Fruit fly (Drosophila melanogaster) whole organism, adult: ENCODE results near the gene His3.3A.

Experiments
- CG11617 ChIP-seq: fragments of 200-800 bp; sonication (Bioruptor generic); optimal IDR thresholded peaks from 2 replicates; lab custom pipeline; 2017; ENCODE audit warnings: mild to moderate bottlenecking, missing biosample characterization, missing genetic modification reagents, missing genetic modification characterization
- CG12768 ChIP-seq: fragments of 200-800 bp; sonication (Bioruptor generic); optimal IDR thresholded peaks from 2 replicates; lab custom pipeline; 2017; ENCODE audit warnings: missing biosample characterization, missing genetic modification characterization, mild to moderate bottlenecking, moderate library complexity, missing genetic modification reagents
- CG14711 ChIP-seq: fragments of 200-800 bp; sonication (Bioruptor generic); optimal IDR thresholded peaks from 2 replicates; lab custom pipeline; 2018; ENCODE audit warnings: missing biosample characterization, mild to moderate bottlenecking, missing genetic modification characterization, moderate library complexity
- CG1620 ChIP-seq: fragments of 200-800 bp; sonication (Bioruptor generic); optimal IDR thresholded peaks from 2 replicates; lab custom pipeline; 2016; ENCODE audit warnings: missing biosample characterization, missing genetic modification characterization
- CG33017 ChIP-seq: fragments of 200-800 bp; sonication (Bioruptor generic); optimal IDR thresholded peaks from 2 replicates; lab custom pipeline; 2018; ENCODE audit warnings: missing biosample characterization, mild to moderate bottlenecking, missing genetic modification characterization, moderate library complexity
- CG5204 ChIP-seq: fragments of 200-800 bp; sonication (Bioruptor generic); optimal IDR thresholded peaks from 2 replicates; lab custom pipeline; 2016; ENCODE audit warnings: missing biosample characterization, missing genetic modification characterization
- CG7045 ChIP-seq: fragments of 200-800 bp; sonication (Bioruptor generic); optimal IDR thresholded peaks from 2 replicates; lab custom pipeline; 2017; ENCODE audit warnings: missing biosample characterization, mild to moderate bottlenecking, missing genetic modification characterization
- CG7101 ChIP-seq: fragments of 200-800 bp; sonication (Bioruptor generic); optimal IDR thresholded peaks from 2 replicates; lab custom pipeline; 2018; ENCODE audit warnings: missing biosample characterization, mild to moderate bottlenecking, missing genetic modification characterization, moderate library complexity
- Clk ChIP-seq: fragments of 200-800 bp; sonication (Bioruptor generic); optimal IDR thresholded peaks from 2 replicates; lab custom pipeline; 2017; ENCODE audit warnings: missing biosample characterization, missing genetic modification characterization
- Crg-1 ChIP-seq: fragments of 200-800 bp; sonication (Bioruptor generic); optimal IDR thresholded peaks from 2 replicates; lab custom pipeline; 2016; ENCODE audit warnings: missing biosample characterization, missing genetic modification characterization
- Hr96 ChIP-seq: fragments of 200-800 bp; sonication (Bioruptor generic); optimal IDR thresholded peaks from 2 replicates; lab custom pipeline; 2016; ENCODE audit warnings: missing biosample characterization, missing genetic modification characterization
- Mnt ChIP-seq: fragments of 200-800 bp; sonication (Bioruptor generic); optimal IDR thresholded peaks from 2 replicates; lab custom pipeline; 2016; ENCODE audit warnings: missing biosample characterization, mild to moderate bottlenecking, missing genetic modification characterization
- bab1 ChIP-seq: fragments of 200-800 bp; sonication (Bioruptor generic); optimal IDR thresholded peaks from 3 replicates; lab custom pipeline; 2019; ENCODE audit warnings: missing biosample characterization, mild to moderate bottlenecking, missing genetic modification characterization, moderate library complexity
- cic ChIP-seq: fragments of 200-800 bp; sonication (Bioruptor generic); optimal IDR thresholded peaks from 2 replicates; lab custom pipeline; 2017; ENCODE audit warnings: missing biosample characterization, mild to moderate bottlenecking, missing genetic modification characterization, moderate library complexity
- cnc ChIP-seq, 2 experiments: fragments of >200 bp; optimal IDR thresholded peaks; 2 replicates each; lab custom pipeline; 2017
- kay ChIP-seq: fragments of 200-800 bp; sonication (Bioruptor generic); peaks from one replicate; lab custom pipeline; 2016; ENCODE audit warnings: missing biosample characterization, missing genetic modification characterization, borderline replicate concordance
- ovo ChIP-seq: fragments of 200-800 bp; sonication (Bioruptor generic); optimal IDR thresholded peaks from 2 replicates; lab custom pipeline; 2016; ENCODE audit warnings: missing biosample characterization, missing genetic modification characterization
- pad ChIP-seq: fragments of 200-800 bp; sonication (Bioruptor generic); optimal IDR thresholded peaks from 3 replicates; lab custom pipeline; 2017; ENCODE audit warnings: missing biosample characterization, missing genetic modification characterization, mild to moderate bottlenecking, moderate library complexity, missing genetic modification reagents
- tj ChIP-seq: fragments of 200-800 bp; sonication (Bioruptor generic); optimal IDR thresholded peaks from 3 replicates; lab custom pipeline; 2017; ENCODE audit warnings: missing biosample characterization, mild to moderate bottlenecking, missing genetic modification characterization, moderate library complexity
- toe ChIP-seq: fragments of 200-800 bp; sonication (Bioruptor generic); optimal IDR thresholded peaks from 2 replicates; lab custom pipeline; 2016; ENCODE audit warnings: missing biosample characterization, missing genetic modification characterization

Gene His3.3A

DNA sequence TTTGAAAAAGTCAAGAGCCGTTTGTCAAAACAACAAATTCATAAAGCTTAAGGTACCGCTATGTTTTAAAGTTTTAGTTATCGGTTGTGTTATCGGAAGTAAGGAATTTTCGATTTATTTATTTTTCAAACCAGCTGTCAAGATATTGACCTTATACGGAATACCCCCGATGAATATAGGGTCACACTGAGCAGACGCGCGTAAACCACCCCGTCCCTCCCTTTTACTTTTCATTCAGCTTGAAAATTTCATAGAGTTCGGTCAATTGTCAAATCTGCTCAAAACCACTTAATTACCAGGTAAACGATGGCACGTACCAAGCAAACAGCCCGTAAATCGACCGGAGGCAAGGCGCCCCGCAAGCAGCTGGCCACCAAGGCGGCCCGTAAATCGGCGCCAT lies at the start of gene His3.3A, which contains the start of gene CG14036:
TSS of gene His3.3A (plus strand) at position 106 of the 400 bp plus-strand sequence.
TSS of gene CG14036 (minus strand) at position 64 of the 400 bp plus-strand sequence.
- TF ChIP-seq CG11617 (GFP tag; lab: Kevin White, UChicago) (no peak), CG7101 (peak; percentile 28), kay (GFP tag; lab: Kevin White, UChicago) (no peak), cnc (optimal IDR thresholded peaks at IDR 0.05; lab: Kevin White, UChicago) (no peak), Crg-1 (GFP tag; lab: Kevin White, UChicago) (peak; percentile 35), Hr96 (GFP tag; lab: Kevin White, UChicago) (no peak), bab1 (GFP tag; lab: Kevin White, UChicago) (peak; percentile 40), CG7045 (GFP tag; lab: Kevin White, UChicago) (no peak), ovo (GFP tag; lab: Kevin White, UChicago) (peak; percentile 82), Clk (no peak), CG33017 (no peak), CG12768 (GFP tag; lab: Kevin White, UChicago) (no peak), CG14711 (tag; lab: Kevin White, UChicago) (peak; percentile 2), toe (GFP tag; lab: Kevin White, UChicago) (no peak), CG1620 (GFP tag; lab: Kevin White, UChicago) (peak; percentile 40), Mnt (GFP tag; lab: Kevin White, UChicago) (peak; percentile 10), cic (peak; percentile 59), CG5204 (GFP tag; lab: Kevin White, UChicago) (no peak), pad (GFP tag; lab: Kevin White, UChicago) (peak; percentile 4), tj (GFP tag; lab: Kevin White, UChicago) (no peak)

DNA sequence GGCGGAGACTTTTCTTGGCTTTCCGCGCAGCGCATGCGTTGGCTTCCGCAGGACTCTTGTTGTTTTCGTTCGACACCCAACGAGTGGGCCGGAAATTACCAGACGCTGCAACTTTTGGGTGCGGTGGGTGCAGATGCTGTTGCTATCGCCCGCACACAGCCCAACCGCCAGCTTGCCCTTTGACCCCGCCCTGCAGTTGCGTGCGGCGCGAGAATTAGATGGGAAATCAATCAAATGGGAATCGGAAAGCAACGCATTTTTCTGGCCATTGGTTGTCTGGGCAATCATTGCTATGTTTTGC lies 49.4 kb upstream of the His3.3A start:
- no peak for TF ChIP-seq cnc (optimal IDR thresholded peaks at IDR 0.05; lab: Kevin White, UChicago)
- TF ChIP-seq toe (GFP tag; lab: Kevin White, UChicago) = no peak
- TF ChIP-seq CG5204 (GFP tag; lab: Kevin White, UChicago) = no peak
- no peak for TF ChIP-seq pad (GFP tag; lab: Kevin White, UChicago)
- TF ChIP-seq Hr96 (GFP tag; lab: Kevin White, UChicago) = no peak
- no peak for TF ChIP-seq CG14711 (tag; lab: Kevin White, UChicago)
- TF ChIP-seq kay (GFP tag; lab: Kevin White, UChicago) = no peak
- TF ChIP-seq Clk = no peak
- TF ChIP-seq CG1620 (GFP tag; lab: Kevin White, UChicago) = no peak
- TF ChIP-seq Mnt (GFP tag; lab: Kevin White, UChicago) = no peak
- TF ChIP-seq CG12768 (GFP tag; lab: Kevin White, UChicago) = no peak
- no peak for TF ChIP-seq Crg-1 (GFP tag; lab: Kevin White, UChicago)
- TF ChIP-seq CG33017 = no peak

DNA sequence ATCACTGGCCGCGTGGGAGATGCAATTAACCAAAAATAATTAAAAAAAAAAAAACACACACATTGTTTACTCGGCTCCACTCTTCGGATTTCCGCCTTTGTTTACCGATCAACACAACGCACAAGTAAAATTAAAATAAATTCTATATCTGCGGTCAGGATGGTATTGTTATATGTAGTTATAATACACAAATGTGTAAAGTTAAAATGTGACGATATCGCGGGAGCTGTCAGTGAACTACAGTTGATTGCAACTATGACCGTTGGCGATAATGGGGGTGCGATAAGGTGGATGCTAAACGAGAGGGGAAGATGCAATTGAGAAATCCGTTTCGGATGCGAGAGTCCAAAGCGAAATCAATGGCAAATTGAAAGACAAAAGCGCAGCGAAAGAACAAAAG lies 48.5 kb upstream of the His3.3A start:
- TF ChIP-seq ovo (GFP tag; lab: Kevin White, UChicago) = peak; percentile 42
- no peak for TF ChIP-seq CG5204 (GFP tag; lab: Kevin White, UChicago)

DNA sequence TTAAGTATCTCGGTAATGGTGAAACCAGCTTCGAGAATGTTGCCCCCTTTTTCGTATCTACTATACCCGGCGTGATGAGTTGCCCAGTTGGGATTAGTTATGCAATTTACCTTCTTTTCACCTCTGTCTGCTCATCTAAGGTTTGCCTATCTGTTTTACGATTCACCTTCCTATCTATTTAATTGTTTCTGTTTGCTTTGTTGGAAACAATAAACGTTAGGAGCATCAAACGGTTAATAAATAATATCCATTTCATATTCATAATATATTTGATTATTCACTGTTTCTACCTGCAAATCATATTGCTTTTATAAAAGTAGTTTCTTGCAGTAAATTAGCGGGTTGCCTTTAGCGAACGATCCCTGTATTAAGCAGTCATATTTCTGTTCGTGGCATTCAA lies 47.6 kb upstream of the His3.3A start:
- TF ChIP-seq cnc (optimal IDR thresholded peaks at IDR 0.05; lab: Kevin White, UChicago) = no peak
- no peak for TF ChIP-seq Mnt (GFP tag; lab: Kevin White, UChicago)
- TF ChIP-seq CG7101 = peak; percentile 65
- TF ChIP-seq Clk = no peak
- TF ChIP-seq ovo (GFP tag; lab: Kevin White, UChicago) = peak; percentile 25
- TF ChIP-seq kay (GFP tag; lab: Kevin White, UChicago) = no peak
- no peak for TF ChIP-seq Hr96 (GFP tag; lab: Kevin White, UChicago)
- TF ChIP-seq CG5204 (GFP tag; lab: Kevin White, UChicago) = no peak
- TF ChIP-seq CG12768 (GFP tag; lab: Kevin White, UChicago) = peak; percentile 60
- peak; percentile 53 for TF ChIP-seq CG14711 (tag; lab: Kevin White, UChicago)
- peak; percentile 39 for TF ChIP-seq CG7045 (GFP tag; lab: Kevin White, UChicago)
- peak; percentile 40 for TF ChIP-seq bab1 (GFP tag; lab: Kevin White, UChicago)
- TF ChIP-seq CG33017 = peak; percentile 76
- no peak for TF ChIP-seq Crg-1 (GFP tag; lab: Kevin White, UChicago)
- TF ChIP-seq CG1620 (GFP tag; lab: Kevin White, UChicago) = no peak
- no peak for TF ChIP-seq toe (GFP tag; lab: Kevin White, UChicago)
- TF ChIP-seq pad (GFP tag; lab: Kevin White, UChicago) = peak; percentile 22
- TF ChIP-seq cic = peak; percentile 65
- TF ChIP-seq CG11617 (GFP tag; lab: Kevin White, UChicago) = peak; percentile 13
- peak; percentile 4 for TF ChIP-seq tj (GFP tag; lab: Kevin White, UChicago)

DNA sequence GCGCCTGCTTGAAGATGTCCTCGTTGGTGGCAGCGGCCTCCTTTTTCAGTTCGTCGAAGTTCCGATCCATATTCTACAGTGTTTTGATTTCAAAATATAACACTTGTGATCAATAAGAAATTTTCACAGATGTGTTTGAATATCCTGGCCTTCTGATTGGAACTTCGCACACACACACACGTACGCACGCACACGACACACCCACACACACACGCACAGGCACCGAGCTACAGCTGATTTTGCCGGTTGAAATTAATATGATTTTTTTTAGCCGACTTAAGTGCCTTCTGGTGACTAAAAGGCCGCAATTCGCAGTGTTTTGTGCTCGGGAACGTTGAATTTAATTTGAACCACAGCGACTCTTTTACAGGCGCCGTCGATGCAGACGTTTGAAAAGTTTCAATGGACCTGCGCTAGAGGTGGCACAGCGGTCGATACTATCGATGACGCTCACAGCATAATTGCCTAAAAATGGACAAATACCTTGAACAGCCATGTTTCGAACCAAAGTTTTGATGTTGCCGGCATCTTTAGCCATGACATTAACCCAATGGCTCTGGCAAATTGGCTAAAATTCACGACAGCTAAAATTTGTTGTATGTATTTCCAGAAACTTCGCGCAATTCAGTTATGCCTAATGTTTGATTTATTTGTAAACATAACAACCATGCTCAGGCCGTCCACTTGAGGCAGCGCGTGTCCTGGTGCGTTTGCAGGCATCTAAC lies 45.4 kb upstream of the His3.3A start, which contains the start of gene Rtnl1:
TSS of gene Rtnl1 (minus strand) at position 415 of the 725 bp plus-strand sequence.
- TF ChIP-seq CG11617 (GFP tag; lab: Kevin White, UChicago) (peak; percentile 11), CG5204 (GFP tag; lab: Kevin White, UChicago) (no peak), cnc (optimal IDR thresholded peaks at IDR 0.05; lab: Kevin White, UChicago) (no peak), CG7045 (GFP tag; lab: Kevin White, UChicago) (no peak), CG1620 (GFP tag; lab: Kevin White, UChicago) (peak; percentile 66), CG12768 (GFP tag; lab: Kevin White, UChicago) (peak; percentile 26), Mnt (GFP tag; lab: Kevin White, UChicago) (peak; percentile 42), cic (peak; percentile 70), tj (GFP tag; lab: Kevin White, UChicago) (peak; percentile 28), CG14711 (tag; lab: Kevin White, UChicago) (peak; percentile 33), CG7101 (peak; percentile 17), pad (GFP tag; lab: Kevin White, UChicago) (peak; percentile 22), Crg-1 (GFP tag; lab: Kevin White, UChicago) (peak; percentile 33), bab1 (GFP tag; lab: Kevin White, UChicago) (peak; percentile 81), Clk (peak; percentile 15), kay (GFP tag; lab: Kevin White, UChicago) (no peak), CG33017 (peak; percentile 34), toe (GFP tag; lab: Kevin White, UChicago) (no peak), ovo (GFP tag; lab: Kevin White, UChicago) (no peak)
